Worm (Caenorhabditis elegans) whole organism, L4 larva: ENCODE data around the gene Y39B6A.33.

Source experiments
- D1046.2 ChIP-seq: fragments of 200-800 bp; sonication (Bioruptor generic); IDR thresholded peaks from 2 replicates; pipeline ENCODE4 v1.3.6; 2022; ENCODE audit warnings: missing genetic modification characterization, missing compliant biosample characterization
- F10B5.3 ChIP-seq: sonication (generic microtip); optimal IDR thresholded peaks from 2 replicates; lab custom pipeline; 2016; ENCODE audit warnings: mild to moderate bottlenecking, missing genetic modification characterization, missing compliant biosample characterization
- F26F4.8 ChIP-seq: fragments of 200-800 bp; sonication (Bioruptor generic); conservative IDR thresholded peaks from 2 replicates; pipeline ENCODE4 v1.3.6; 2022; ENCODE audit warnings: missing genetic modification characterization, missing compliant biosample characterization
- R02D3.7 ChIP-seq: fragments of 150-350 bp; sonication (generic microtip); optimal IDR thresholded peaks from 3 replicates; lab custom pipeline; 2014; ENCODE audit warnings: missing biosample characterization, missing genetic modification characterization
- Y105C5A.15 ChIP-seq: fragments of 200-800 bp; sonication (Bioruptor generic); IDR thresholded peaks from 2 replicates; pipeline ENCODE4 v1.3.6; 2022; ENCODE audit warnings: missing genetic modification characterization, missing compliant biosample characterization
- aha-1 ChIP-seq: fragments of 150-350 bp; peaks from one replicate; lab custom pipeline; 2014; ENCODE audit warnings: missing biosample characterization, missing genetic modification characterization
- aly-2 ChIP-seq: sonication (generic microtip); optimal IDR thresholded peaks from 2 replicates; lab custom pipeline; 2018; ENCODE audit warnings: missing biosample characterization, missing genetic modification characterization
- ceh-28 ChIP-seq: fragments of 150-350 bp; optimal IDR thresholded peaks from 2 replicates; lab custom pipeline; 2014; ENCODE audit warnings: missing biosample characterization, missing genetic modification reagents, missing genetic modification characterization
- ceh-32 ChIP-seq: sonication (generic microtip); optimal IDR thresholded peaks from 2 replicates; lab custom pipeline; 2016; ENCODE audit warnings: mild to moderate bottlenecking, missing genetic modification characterization, missing compliant biosample characterization; ENCODE audit not compliant: poor library complexity
- ceh-82 ChIP-seq: sonication (generic microtip); optimal IDR thresholded peaks from 2 replicates; lab custom pipeline; 2017; ENCODE audit warnings: missing biosample characterization, missing genetic modification characterization
- cey-2 ChIP-seq: sonication (generic microtip); optimal IDR thresholded peaks from 3 replicates; lab custom pipeline; 2017; ENCODE audit warnings: missing genetic modification characterization, mild to moderate bottlenecking, missing compliant biosample characterization, antibody characterized with exemption, borderline replicate concordance; ENCODE audit not compliant: insufficient read depth
- ctbp-1 ChIP-seq: fragments of 200-800 bp; sonication (Bioruptor generic); IDR thresholded peaks from 2 replicates; pipeline ENCODE4 v1.3.6; 2022; ENCODE audit warnings: missing genetic modification reagents, missing genetic modification characterization, missing compliant biosample characterization
- daf-12 ChIP-seq: fragments of 150-350 bp; optimal IDR thresholded peaks from 2 replicates; lab custom pipeline; 2014; ENCODE audit warnings: missing biosample characterization, missing genetic modification reagents, missing genetic modification characterization
- daf-16 ChIP-seq, 3 experiments: sonication (generic microtip); optimal IDR thresholded peaks; 2 replicates each; lab custom pipeline; 2016 to 2017; ENCODE audit warnings: missing genetic modification characterization in 3 of 3, missing genetic modification reagents in 3 of 3, mild to moderate bottlenecking in 2 of 3, missing compliant biosample characterization in 2 of 3, missing biosample characterization in 1 of 3, moderate library complexity in 1 of 3
- dmd-8 ChIP-seq: fragments of 200-800 bp; sonication (Bioruptor generic); IDR thresholded peaks from 2 replicates; pipeline ENCODE4 v1.3.6; 2022; ENCODE audit warnings: missing genetic modification characterization, missing compliant biosample characterization
- dve-1 ChIP-seq: sonication (generic microtip); optimal IDR thresholded peaks from 2 replicates; lab custom pipeline; 2017; ENCODE audit warnings: antibody characterized with exemption, mild to moderate bottlenecking, missing genetic modification characterization, missing compliant biosample characterization; ENCODE audit not compliant: insufficient read depth
- egl-27 ChIP-seq: sonication (generic microtip); optimal IDR thresholded peaks from 3 replicates; lab custom pipeline; 2017; ENCODE audit warnings: missing biosample characterization, missing genetic modification reagents, missing genetic modification characterization
- fkh-10 ChIP-seq: fragments of 150-350 bp; optimal IDR thresholded peaks from 2 replicates; lab custom pipeline; 2014; ENCODE audit warnings: missing biosample characterization, missing genetic modification reagents, missing genetic modification characterization
- gei-8 ChIP-seq: fragments of 200-800 bp; sonication (Bioruptor generic); optimal IDR thresholded peaks from 2 replicates; lab custom pipeline; 2018; ENCODE audit warnings: mild to moderate bottlenecking, missing genetic modification characterization, missing compliant biosample characterization
- hlh-30 ChIP-seq: sonication (generic microtip); optimal IDR thresholded peaks from 2 replicates; lab custom pipeline; 2017; ENCODE audit warnings: antibody characterized with exemption, mild to moderate bottlenecking, missing genetic modification characterization, missing compliant biosample characterization; ENCODE audit not compliant: insufficient read depth
- jun-1 ChIP-seq: fragments of 150-350 bp; optimal IDR thresholded peaks from 2 replicates; lab custom pipeline; 2014; ENCODE audit warnings: missing biosample characterization, missing genetic modification reagents, missing genetic modification characterization
- lin-1 ChIP-seq: fragments of 200-800 bp; sonication (Bioruptor generic); IDR thresholded peaks from 2 replicates; pipeline ENCODE4 v1.3.6; 2022; ENCODE audit warnings: missing genetic modification reagents, missing genetic modification characterization, missing compliant biosample characterization
- lin-15B ChIP-seq: fragments of 150-350 bp; sonication (generic microtip); optimal IDR thresholded peaks from 3 replicates; lab custom pipeline; 2014; ENCODE audit warnings: missing biosample characterization, missing genetic modification characterization
- lin-29 ChIP-seq: fragments of 200-800 bp; sonication (Bioruptor generic); IDR thresholded peaks from 2 replicates; pipeline ENCODE4 v1.3.6; 2022; ENCODE audit warnings: missing genetic modification reagents, missing genetic modification characterization, missing compliant biosample characterization
- lin-38 ChIP-seq: fragments of 200-800 bp; sonication (Bioruptor generic); IDR thresholded peaks from 2 replicates; pipeline ENCODE4 v1.3.6; 2022; ENCODE audit warnings: missing genetic modification reagents, missing genetic modification characterization, missing compliant biosample characterization
- lin-39 ChIP-seq: fragments of 150-350 bp; optimal IDR thresholded peaks from 2 replicates; lab custom pipeline; 2014; ENCODE audit warnings: missing biosample characterization, missing genetic modification reagents, missing genetic modification characterization
- lsy-2 ChIP-seq, 2 experiments: fragments of 150-350 bp in 1 of 2; sonication (generic microtip) in 1 of 2; optimal IDR thresholded peaks; 2 replicates each; lab custom pipeline; 2014 to 2017; ENCODE audit warnings: missing biosample characterization in 2 of 2, missing genetic modification characterization in 2 of 2
- madf-5 ChIP-seq, 2 experiments: fragments of 200-800 bp; sonication (Bioruptor generic); IDR thresholded peaks; 2 replicates each; pipeline ENCODE4 v1.3.6; 2022; ENCODE audit warnings: missing compliant biosample characterization in 2 of 2, missing genetic modification characterization in 2 of 2
- nhr-111 ChIP-seq: fragments of 200-800 bp; sonication (Bioruptor generic); optimal IDR thresholded peaks from 2 replicates; lab custom pipeline; 2018; ENCODE audit warnings: mild to moderate bottlenecking, missing genetic modification characterization, missing compliant biosample characterization
- nhr-237 ChIP-seq: sonication (generic microtip); optimal IDR thresholded peaks from 2 replicates; lab custom pipeline; 2017; ENCODE audit warnings: missing biosample characterization, missing genetic modification characterization
- nhr-48 ChIP-seq: sonication (generic microtip); optimal IDR thresholded peaks from 2 replicates; lab custom pipeline; 2016; ENCODE audit warnings: mild to moderate bottlenecking, missing genetic modification characterization, missing compliant biosample characterization
- pha-4 ChIP-seq, 2 experiments: fragments of 150-350 bp in 1 of 2; fragments of 200-800 bp in 1 of 2; sonication (Bioruptor generic) in 1 of 2; IDR thresholded peaks in 1 of 2; optimal IDR thresholded peaks in 1 of 2; 2 replicates each; pipeline versions ENCODE4 v1.3.6 to Lab custom; 2014 to 2022; ENCODE audit warnings: missing genetic modification characterization in 2 of 2, missing genetic modification reagents in 2 of 2, missing biosample characterization in 1 of 2, missing compliant biosample characterization in 1 of 2
- php-3 ChIP-seq: fragments of 200-800 bp; sonication (Bioruptor generic); IDR thresholded peaks from 2 replicates; pipeline ENCODE4 v1.3.6; 2022; ENCODE audit warnings: missing genetic modification reagents, missing genetic modification characterization, missing compliant biosample characterization
- rbr-2 ChIP-seq: sonication (generic microtip); optimal IDR thresholded peaks from 2 replicates; lab custom pipeline; 2016; ENCODE audit warnings: missing genotype, missing genetic modification characterization, missing compliant biosample characterization
- skn-1 ChIP-seq: fragments of 150-350 bp; optimal IDR thresholded peaks from 2 replicates; lab custom pipeline; 2014; ENCODE audit warnings: missing biosample characterization, missing genetic modification characterization
- tag-97 ChIP-seq: fragments of 200-800 bp; sonication (Bioruptor generic); IDR thresholded peaks from 2 replicates; pipeline ENCODE4 v1.3.6; 2022; ENCODE audit warnings: missing genetic modification characterization, missing compliant biosample characterization
- unc-62 ChIP-seq, 3 experiments: fragments of 150-350 bp in 1 of 3; sonication (generic microtip); optimal IDR thresholded peaks in 2 of 3; peaks in 1 of 3; 1 replicate in 1 of 3; 2 replicates in 2 of 3; lab custom pipeline; 2014 to 2017; ENCODE audit warnings: missing biosample characterization in 3 of 3, missing genetic modification characterization in 3 of 3, missing genetic modification reagents in 3 of 3, missing genotype in 1 of 3
- vab-7 ChIP-seq: fragments of 200-800 bp; sonication (Bioruptor generic); IDR thresholded peaks from 2 replicates; pipeline ENCODE4 v1.3.6; 2022; ENCODE audit warnings: missing genetic modification reagents, missing genetic modification characterization, missing compliant biosample characterization
- zfp-3 ChIP-seq: fragments of 200-800 bp; sonication (Bioruptor generic); conservative IDR thresholded peaks from 2 replicates; pipeline ENCODE4 v1.3.6; 2022; ENCODE audit warnings: missing genetic modification reagents, missing genetic modification characterization, missing compliant biosample characterization
- ztf-11 ChIP-seq: fragments of 150-350 bp; optimal IDR thresholded peaks from 2 replicates; lab custom pipeline; 2014; ENCODE audit warnings: missing biosample characterization, missing genetic modification characterization
- ztf-7 ChIP-seq: fragments of 150-350 bp; optimal IDR thresholded peaks from 2 replicates; lab custom pipeline; 2014; ENCODE audit warnings: missing biosample characterization, missing genetic modification characterization

Gene Y39B6A.33

DNA sequence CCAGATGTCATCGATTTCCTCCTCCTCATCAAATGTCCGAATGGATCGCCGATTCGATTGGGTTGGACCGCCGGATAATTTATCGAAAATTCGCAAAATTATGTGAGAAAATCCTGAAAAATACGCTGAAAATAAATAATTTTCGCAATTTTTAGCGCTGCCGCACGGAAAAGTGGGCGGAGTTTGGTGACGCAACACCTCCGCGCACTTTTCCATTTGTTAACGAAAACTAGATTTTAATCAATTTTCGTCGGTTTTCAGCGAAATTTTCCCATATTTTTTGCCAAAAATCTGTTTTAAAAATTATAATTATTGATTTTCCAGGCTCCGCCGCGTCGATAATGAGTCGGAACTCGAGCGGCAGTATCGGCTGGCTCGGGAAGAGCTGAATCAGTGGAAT, 740 bp upstream of the Y39B6A.33 start, which contains the start of gene Y39B6A.34 (continued):
- TF ChIP-seq F26F4.8 (no peak), egl-27 (tag; lab: Kevin White, UChicago) (no peak), lin-39 (no peak), pha-4 (GFP tag; IDR thresholded peaks at IDR 0.05; lab: Robert Waterston, UW) (peak; percentile 30; the same call in 1 of the 2 replicates), pha-4 (tag; optimal IDR thresholded peaks at IDR 0.05; lab: Kevin White, UChicago) (no peak), Y105C5A.15 (no peak), zfp-3 (no peak), unc-62 (GFP tag; optimal IDR thresholded peaks at IDR 0.05 in 1 of 2; lab: Kevin White, UChicago) (no peak), unc-62 (tag; optimal IDR thresholded peaks at IDR 0.05; lab: Kevin White, UChicago) (no peak), vab-7 (GFP tag; lab: Robert Waterston, UW) (no peak), F10B5.3 (tag; lab: Kevin White, UChicago) (peak; percentile 27), madf-5 (GFP tag; IDR thresholded peaks at IDR 0.05; lab: Robert Waterston, UW) (no peak), aly-2 (tag; lab: Kevin White, UChicago) (no peak), tag-97 (GFP tag; lab: Robert Waterston, UW) (no peak), lsy-2 (tag; optimal IDR thresholded peaks at IDR 0.05; lab: Kevin White, UChicago) (peak in 1 of 2 experiments; percentile 28), R02D3.7 (tag; lab: Kevin White, UChicago) (no peak), php-3 (GFP tag; lab: Robert Waterston, UW) (no peak), ceh-28 (tag; lab: Kevin White, UChicago) (no peak), jun-1 (tag; lab: Kevin White, UChicago) (no peak), ctbp-1 (GFP tag; lab: Robert Waterston, UW) (no peak), dve-1 (tag; lab: Kevin White, UChicago) (peak; percentile 2), dmd-8 (GFP tag; lab: Robert Waterston, UW) (no peak), rbr-2 (tag; lab: Kevin White, UChicago) (peak; percentile 33), nhr-111 (GFP tag; lab: Kevin White, UChicago) (no peak), lin-1 (GFP tag; lab: Robert Waterston, UW) (no peak), daf-12 (tag; lab: Kevin White, UChicago) (no peak), ztf-11 (tag; lab: Kevin White, UChicago) (no peak), ceh-82 (tag; lab: Kevin White, UChicago) (no peak), fkh-10 (GFP tag; lab: Kevin White, UChicago) (no peak), nhr-237 (tag; lab: Kevin White, UChicago) (no peak), ceh-32 (tag; lab: Kevin White, UChicago) (no peak), lin-29 (no peak), D1046.2 (GFP tag; lab: Robert Waterston, UW) (no peak), aha-1 (peak; percentile 61), hlh-30 (tag; lab: Kevin White, UChicago) (no peak), daf-16 (GFP tag; optimal IDR thresholded peaks at IDR 0.05; lab: Kevin White, UChicago) (peak in 1 of 2 experiments; percentile 9), daf-16 (tag; optimal IDR thresholded peaks at IDR 0.05; lab: Kevin White, UChicago) (no peak), gei-8 (GFP tag; lab: Kevin White, UChicago) (no peak), cey-2 (tag; lab: Kevin White, UChicago) (no peak), lin-15B (tag; lab: Kevin White, UChicago) (no peak), lin-38 (GFP tag; lab: Robert Waterston, UW) (no peak; the same call in none of the 2 replicates), skn-1 (tag; lab: Kevin White, UChicago) (no peak), ztf-7 (tag; lab: Kevin White, UChicago) (no peak), nhr-48 (tag; lab: Kevin White, UChicago) (no peak)
